Worm (Caenorhabditis elegans): Measurements from ENCODE around the gene K11H12.1.

K11H12.1 gene

DNA sequence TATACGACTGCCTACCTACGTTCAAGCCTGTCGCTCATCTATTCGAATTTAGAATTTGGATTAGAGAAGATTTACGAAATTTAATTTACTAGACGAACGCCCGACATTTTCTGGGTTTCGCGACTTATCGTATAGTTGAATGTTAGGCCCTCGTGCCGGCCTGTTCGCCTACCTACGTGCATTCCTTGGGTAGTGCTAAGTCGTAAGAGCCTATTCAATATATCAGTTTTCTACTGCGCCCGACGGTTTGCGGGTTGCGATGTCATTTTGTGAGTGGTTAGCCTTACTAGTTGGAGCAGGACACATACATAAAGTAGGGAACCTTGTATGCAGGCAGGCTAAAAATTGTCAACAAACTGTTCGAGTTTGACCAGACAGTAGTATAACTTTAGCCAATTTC lies 30.2 kb downstream of the K11H12.1 start:
- TF ChIP-seq W03F9.2 (tag; optimal IDR thresholded peaks at IDR 0.05) (no peak), dao-5 (tag; optimal IDR thresholded peaks at IDR 0.05) (no peak), him-1 (tag; optimal IDR thresholded peaks at IDR 0.05) (no peak)

DNA sequence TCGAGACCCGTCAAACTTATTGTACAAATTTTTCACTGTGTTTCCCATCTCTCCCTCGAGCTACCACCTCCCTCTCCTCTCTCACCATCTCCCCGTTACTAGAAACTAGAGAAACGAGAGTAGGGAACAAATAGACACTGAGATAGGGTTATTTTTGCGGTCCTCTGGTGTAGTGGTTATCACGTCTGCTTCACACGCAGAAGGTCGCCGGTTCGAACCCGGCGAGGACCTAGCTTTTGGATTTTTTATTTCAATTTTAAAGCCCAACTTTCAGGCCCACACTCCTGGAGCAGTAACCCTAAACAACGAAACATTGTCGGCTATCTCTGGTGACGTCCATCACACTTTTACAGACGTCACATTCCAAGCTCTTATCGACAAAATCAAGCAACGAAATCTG lies 32.9 kb downstream of the K11H12.1 start:
- no peak for TF ChIP-seq W03F9.2 (tag; optimal IDR thresholded peaks at IDR 0.05)
- TF ChIP-seq him-1 (tag; optimal IDR thresholded peaks at IDR 0.05): peak; percentile 56
- TF ChIP-seq dao-5 (tag; optimal IDR thresholded peaks at IDR 0.05): peak; percentile 48

DNA sequence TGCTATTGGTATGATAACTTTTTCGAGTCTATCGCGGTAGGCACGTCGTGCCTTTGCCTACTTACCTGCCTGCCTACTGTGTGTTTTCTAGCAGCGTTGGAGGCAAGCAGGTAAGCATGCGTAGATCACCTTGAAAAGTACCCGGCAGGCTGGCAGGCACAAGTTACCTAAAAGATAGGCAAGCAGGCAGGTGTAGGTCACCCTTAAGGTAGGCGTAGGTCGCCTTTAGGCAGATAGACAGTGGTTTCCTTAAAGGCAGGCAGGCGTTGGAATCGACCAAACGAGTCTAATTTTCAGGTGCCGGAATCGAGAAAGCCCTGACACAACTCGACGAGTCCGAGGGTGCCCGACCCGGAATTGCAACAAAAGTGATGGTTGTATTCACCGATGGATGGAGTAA lies 33.5 kb downstream of the K11H12.1 start:
- TF ChIP-seq W03F9.2 (tag; optimal IDR thresholded peaks at IDR 0.05): no peak

DNA sequence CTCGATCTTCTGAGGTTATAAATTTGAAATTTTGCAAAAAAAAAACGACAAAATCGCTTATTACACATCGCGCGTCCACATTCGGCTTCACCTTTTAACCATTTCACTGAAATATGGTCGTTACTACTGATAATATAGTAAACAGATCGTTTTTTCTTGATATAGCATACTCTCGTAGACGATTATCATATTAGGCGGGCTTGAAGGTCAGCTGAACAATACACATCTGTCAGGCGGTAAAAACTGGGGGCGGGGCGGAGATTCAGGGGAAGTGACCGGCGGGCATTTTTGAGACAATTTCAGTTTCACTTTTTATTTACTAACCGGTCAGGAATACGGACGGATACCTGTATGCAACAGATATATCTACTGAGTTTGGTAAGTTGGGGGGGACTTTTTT lies 38.0 kb downstream of the K11H12.1 start, which contains the start of gene C18H7.1:
TSS of gene C18H7.1 (plus strand) at position 301 of the 400 bp plus-strand sequence.
- TF ChIP-seq W03F9.2 (tag; optimal IDR thresholded peaks at IDR 0.05) (no peak), dao-5 (tag; optimal IDR thresholded peaks at IDR 0.05) (no peak), him-1 (tag; optimal IDR thresholded peaks at IDR 0.05) (no peak)

DNA sequence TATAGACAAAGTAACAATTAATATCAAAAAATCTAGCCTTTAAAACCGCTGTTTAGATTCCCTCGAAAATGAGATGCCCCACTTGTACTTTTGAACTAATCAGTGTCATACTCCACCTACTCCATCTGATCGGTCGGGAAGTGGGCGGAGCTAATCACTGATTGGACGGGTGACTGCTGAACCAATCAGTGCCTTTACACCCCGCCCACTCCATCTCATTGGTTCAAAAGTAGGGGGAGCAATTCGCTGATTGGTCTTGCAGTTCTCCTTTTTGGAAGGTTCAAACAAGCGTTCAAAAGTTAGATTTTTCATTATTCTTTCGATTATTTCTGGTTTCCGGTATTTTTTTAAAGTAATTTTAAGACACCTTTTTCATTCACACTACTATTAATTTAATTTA lies 40.1 kb downstream of the K11H12.1 start:
- no peak for TF ChIP-seq him-1 (tag; optimal IDR thresholded peaks at IDR 0.05)
- no peak for TF ChIP-seq dao-5 (tag; optimal IDR thresholded peaks at IDR 0.05)
- TF ChIP-seq W03F9.2 (tag; optimal IDR thresholded peaks at IDR 0.05): no peak

DNA sequence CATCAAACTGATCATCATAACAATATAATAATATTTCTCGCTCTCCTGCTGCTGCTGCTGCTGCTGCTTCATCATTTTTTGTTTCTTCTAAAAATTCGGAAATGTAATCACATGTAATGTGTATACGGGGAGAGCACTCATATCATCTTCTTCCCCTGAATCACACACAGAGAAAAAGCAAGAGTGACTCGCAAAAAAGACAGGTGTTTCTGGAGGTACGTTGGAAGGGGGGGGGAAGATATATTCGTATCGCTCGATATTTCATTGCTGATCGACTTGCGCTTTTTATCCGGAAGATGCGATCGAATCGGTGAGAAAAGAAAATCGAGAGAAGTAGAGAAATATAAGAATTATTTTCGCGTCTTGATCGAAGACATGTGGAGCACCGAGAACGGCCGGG lies 45.6 kb downstream of the K11H12.1 start:
- TF ChIP-seq him-1 (tag; optimal IDR thresholded peaks at IDR 0.05): no peak
- no peak for TF ChIP-seq dao-5 (tag; optimal IDR thresholded peaks at IDR 0.05)
- no peak for TF ChIP-seq W03F9.2 (tag; optimal IDR thresholded peaks at IDR 0.05)

DNA sequence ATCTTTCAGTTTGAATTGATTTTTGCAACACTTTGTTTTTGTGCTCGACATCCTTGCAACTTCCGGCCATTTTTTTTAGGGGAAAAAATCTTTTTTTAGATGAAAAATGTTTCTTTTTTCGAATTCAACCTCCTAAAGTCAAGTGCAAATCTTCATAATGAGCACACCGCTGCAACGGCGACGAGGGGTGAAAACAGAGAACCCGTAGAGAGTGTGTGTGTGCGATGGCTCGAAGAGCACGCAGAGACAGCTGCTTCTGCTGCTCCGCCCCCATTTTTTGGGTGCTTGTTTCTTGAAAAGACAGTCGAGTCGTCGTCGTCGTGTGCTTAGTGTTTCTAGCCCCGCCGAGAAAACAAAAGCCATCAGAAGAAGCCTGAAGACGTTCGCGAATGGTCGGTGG lies 47.2 kb downstream of the K11H12.1 start, which contains the start of gene inx-18:
TSS of gene inx-18 (plus strand) at position 301 of the 400 bp plus-strand sequence.
- TF ChIP-seq him-1 (tag; optimal IDR thresholded peaks at IDR 0.05) (no peak), W03F9.2 (tag; optimal IDR thresholded peaks at IDR 0.05) (no peak), dao-5 (tag; optimal IDR thresholded peaks at IDR 0.05) (no peak)

DNA sequence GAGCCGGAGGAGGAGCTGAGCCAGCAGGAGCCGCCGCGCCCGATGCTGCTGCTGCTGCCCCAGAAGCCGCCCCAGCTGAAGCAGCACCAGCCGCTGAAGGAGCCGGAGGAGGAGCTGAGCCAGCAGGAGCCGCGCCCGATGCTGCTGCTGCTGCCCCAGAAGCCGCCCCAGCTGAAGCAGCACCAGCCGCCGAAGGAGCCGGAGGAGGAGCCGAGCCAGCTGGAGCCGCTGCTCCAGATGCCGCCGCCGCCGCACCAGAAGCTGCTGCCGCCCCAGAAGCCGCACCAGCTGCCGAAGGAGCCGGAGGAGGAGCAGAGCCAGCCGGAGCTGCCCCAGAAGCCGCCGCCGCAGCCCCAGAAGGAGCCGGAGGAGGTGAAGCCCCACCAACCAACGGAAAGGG lies 47.8 kb downstream of the K11H12.1 start:
- TF ChIP-seq him-1 (tag; optimal IDR thresholded peaks at IDR 0.05) (no peak), dao-5 (tag; optimal IDR thresholded peaks at IDR 0.05) (no peak), W03F9.2 (tag; optimal IDR thresholded peaks at IDR 0.05) (no peak)

DNA sequence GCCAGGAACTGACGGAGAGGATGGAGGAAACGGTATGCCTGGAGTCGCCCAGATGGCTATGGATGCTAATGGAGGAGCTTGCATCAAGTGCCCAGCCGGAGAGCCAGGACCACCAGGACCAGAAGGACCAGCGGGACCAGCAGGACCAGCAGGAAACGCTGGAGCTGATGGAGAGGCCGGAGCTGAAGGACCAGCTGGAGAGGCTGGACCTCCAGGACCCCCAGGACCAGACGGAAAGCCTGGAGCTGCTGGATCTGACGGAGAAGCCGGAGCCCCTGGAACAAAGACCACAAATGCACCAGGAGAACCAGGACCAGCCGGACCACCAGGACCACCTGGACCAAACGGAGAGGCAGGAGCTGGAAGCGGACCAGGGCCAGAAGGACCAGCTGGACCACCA lies 48.4 kb downstream of the K11H12.1 start:
- TF ChIP-seq dao-5 (tag; optimal IDR thresholded peaks at IDR 0.05) (no peak), W03F9.2 (tag; optimal IDR thresholded peaks at IDR 0.05) (no peak), him-1 (tag; optimal IDR thresholded peaks at IDR 0.05) (no peak)

DNA sequence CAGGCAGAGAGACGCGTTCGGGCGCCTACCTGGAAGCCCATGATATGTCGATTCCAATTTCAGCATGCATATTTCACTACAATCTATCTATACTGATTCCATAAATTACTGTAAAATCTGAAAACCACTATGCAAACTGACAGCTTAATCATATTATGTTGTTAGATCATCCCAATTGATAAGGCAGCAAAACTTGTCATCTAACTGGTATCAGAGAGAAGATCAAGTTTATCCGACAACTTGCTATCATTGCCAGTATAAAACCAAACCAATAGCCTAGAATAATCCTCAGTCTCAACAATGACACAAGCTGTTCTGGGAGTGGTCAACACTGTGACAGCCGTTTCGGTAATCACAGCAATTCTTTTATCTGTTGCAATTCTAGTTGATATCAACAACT lies 49.1 kb downstream of the K11H12.1 start, which contains the start of gene col-102:
TSS of gene col-102 (plus strand) at position 301 of the 400 bp plus-strand sequence.
- TF ChIP-seq W03F9.2 (tag; optimal IDR thresholded peaks at IDR 0.05) (no peak), dao-5 (tag; optimal IDR thresholded peaks at IDR 0.05) (no peak), him-1 (tag; optimal IDR thresholded peaks at IDR 0.05) (no peak)

DNA sequence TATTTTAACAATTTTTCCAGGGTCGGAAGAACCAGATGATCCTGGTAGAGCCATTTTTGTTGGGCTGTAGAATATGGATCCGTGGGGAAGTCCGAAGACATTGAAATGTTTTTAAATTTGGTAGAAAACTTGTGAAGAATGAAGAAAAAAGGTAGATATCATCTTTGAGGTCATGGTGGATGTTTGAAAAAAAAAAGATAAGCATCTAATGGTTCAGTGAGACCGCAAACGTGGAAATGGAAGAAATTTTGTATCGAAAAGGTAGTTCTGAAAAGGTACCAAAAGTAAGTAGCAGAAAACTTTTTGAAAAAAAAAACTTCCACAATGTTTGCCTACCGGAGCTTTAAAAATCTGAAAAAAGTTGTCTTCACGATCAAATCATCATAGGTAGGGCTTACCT lies 49.7 kb downstream of the K11H12.1 start, which contains the start of gene prmt-4:
TSS of gene prmt-4 (minus strand) at position 101 of the 400 bp plus-strand sequence.
- TF ChIP-seq dao-5 (tag; optimal IDR thresholded peaks at IDR 0.05) (no peak), him-1 (tag; optimal IDR thresholded peaks at IDR 0.05) (no peak), W03F9.2 (tag; optimal IDR thresholded peaks at IDR 0.05) (no peak)
